Fruit fly (Drosophila melanogaster) whole organism, pupa: ENCODE data around the gene CG6067.
A peak's percentile ranks its signal among the peaks of the same experiment; 100 is the strongest.
"Not testable (repeated sequence)": the region's sequence is repeated elsewhere in the genome, so short reads cannot be mapped to it uniquely, and the experiment has no call there.

ENCODE experiments used
- CG10348 ChIP-seq: fragments of 200-800 bp; sonication (Bioruptor generic); IDR thresholded peaks from 2 replicates; pipeline ENCODE4 v1.3.6; 2022; ENCODE audit warnings: missing biosample characterization, missing genetic modification characterization
- CG12605 ChIP-seq: fragments of 200-800 bp; sonication (Bioruptor generic); IDR thresholded peaks from 2 replicates; pipeline ENCODE4 v1.3.6; 2022; ENCODE audit warnings: missing biosample characterization, missing genetic modification characterization
- CG13204 ChIP-seq: fragments of 200-800 bp; sonication (Bioruptor generic); optimal IDR thresholded peaks from 2 replicates; lab custom pipeline; 2018; ENCODE audit warnings: missing biosample characterization, mild to moderate bottlenecking, missing genetic modification characterization, moderate library complexity
- CG14655 ChIP-seq: fragments of 200-800 bp; sonication (Bioruptor generic); optimal IDR thresholded peaks from 3 replicates; lab custom pipeline; 2017; ENCODE audit warnings: mild to moderate bottlenecking, missing biosample characterization, missing genetic modification reagents, missing genetic modification characterization
- CG15710 ChIP-seq: fragments of 200-800 bp; sonication (Bioruptor generic); optimal IDR thresholded peaks from 2 replicates; lab custom pipeline; 2018; ENCODE audit warnings: missing biosample characterization, mild to moderate bottlenecking, missing genetic modification characterization, moderate library complexity
- CG17806 ChIP-seq: fragments of 200-800 bp; sonication (Bioruptor generic); optimal IDR thresholded peaks from 2 replicates; lab custom pipeline; 2018; ENCODE audit warnings: missing biosample characterization, mild to moderate bottlenecking, missing genetic modification characterization, moderate library complexity
- CG32121 ChIP-seq: fragments of 200-800 bp; sonication (Bioruptor generic); IDR thresholded peaks from 2 replicates; pipeline ENCODE4 v1.3.6; 2022; ENCODE audit warnings: missing biosample characterization, missing genetic modification characterization
- CG34367 ChIP-seq: fragments of 200-800 bp; sonication (Bioruptor generic); optimal IDR thresholded peaks from 2 replicates; lab custom pipeline; 2018; ENCODE audit warnings: missing biosample characterization, mild to moderate bottlenecking, missing genetic modification characterization
- CG4496 ChIP-seq: fragments of 200-800 bp; sonication (Bioruptor generic); IDR thresholded peaks from 3 replicates; pipeline ENCODE4 v1.3.6; 2022; ENCODE audit warnings: missing biosample characterization, missing genetic modification characterization
- CG8159 ChIP-seq: fragments of 200-800 bp; sonication (Bioruptor generic); optimal IDR thresholded peaks from 3 replicates; lab custom pipeline; 2018; ENCODE audit warnings: missing biosample characterization, mild to moderate bottlenecking, missing genetic modification characterization, moderate library complexity
- CG8301 ChIP-seq: fragments of 200-800 bp; sonication (Bioruptor generic); optimal IDR thresholded peaks from 2 replicates; lab custom pipeline; 2018; ENCODE audit warnings: missing biosample characterization, mild to moderate bottlenecking, missing genetic modification characterization
- CG9948 ChIP-seq: fragments of 200-800 bp; sonication (Bioruptor generic); optimal IDR thresholded peaks from 2 replicates; lab custom pipeline; 2018; ENCODE audit warnings: missing biosample characterization, mild to moderate bottlenecking, missing genetic modification characterization, moderate library complexity
- D1 ChIP-seq: fragments of 200-800 bp; sonication (Bioruptor generic); optimal IDR thresholded peaks from 2 replicates; lab custom pipeline; 2018; ENCODE audit warnings: missing biosample characterization, mild to moderate bottlenecking, missing genetic modification characterization, moderate library complexity
- EcR ChIP-seq: fragments of 200-800 bp; sonication (Bioruptor generic); optimal IDR thresholded peaks from 3 replicates; lab custom pipeline; 2019; ENCODE audit warnings: missing biosample characterization, missing genetic modification characterization, mild to moderate bottlenecking, moderate library complexity, missing genetic modification reagents
- Ets98B ChIP-seq: fragments of 200-800 bp; sonication (Bioruptor generic); IDR thresholded peaks from 2 replicates; pipeline ENCODE4 v1.3.6; 2022; ENCODE audit warnings: missing biosample characterization, missing genetic modification characterization
- Pif1A ChIP-seq: fragments of 200-800 bp; sonication (Bioruptor generic); optimal IDR thresholded peaks from 3 replicates; lab custom pipeline; 2016; ENCODE audit warnings: missing biosample characterization, missing genetic modification characterization
- Pif1B ChIP-seq: fragments of 200-800 bp; sonication (Bioruptor generic); optimal IDR thresholded peaks from 3 replicates; lab custom pipeline; 2016; ENCODE audit warnings: missing biosample characterization, missing genetic modification characterization
- Snoo ChIP-seq: fragments of 200-800 bp; sonication (Bioruptor generic); optimal IDR thresholded peaks from 3 replicates; lab custom pipeline; 2017; ENCODE audit warnings: missing biosample characterization, mild to moderate bottlenecking, missing genetic modification characterization, inconsistent platforms
- fd96Ca ChIP-seq: fragments of 200-800 bp; sonication (Bioruptor generic); IDR thresholded peaks from 3 replicates; pipeline ENCODE4 v1.3.6; 2022; ENCODE audit warnings: missing biosample characterization, missing genetic modification characterization
- gl ChIP-seq: fragments of 200-800 bp; sonication (Bioruptor generic); optimal IDR thresholded peaks from 2 replicates; lab custom pipeline; 2018; ENCODE audit warnings: missing biosample characterization, mild to moderate bottlenecking, missing genetic modification characterization
- rn ChIP-seq: fragments of 200-800 bp; sonication (Bioruptor generic); IDR thresholded peaks from 2 replicates; pipeline ENCODE4 v1.3.6; 2022; ENCODE audit warnings: missing biosample characterization, missing genetic modification characterization

The CG6067 gene

dm6 chrX:5935072-5935738 lies 20.2 kb upstream of the CG6067 start:
- TF ChIP-seq CG4496 (GFP tag; lab: Robert Waterston, UW) (peak; percentile 84), CG15710 (tag; lab: Kevin White, UChicago) (peak; percentile 88), CG12605 (GFP tag; lab: Robert Waterston, UW) (peak; percentile 85), Pif1A (GFP tag; lab: Kevin White, UChicago) (peak; percentile 75), CG32121 (GFP tag; lab: Robert Waterston, UW) (peak; percentile 80), CG8301 (tag; lab: Kevin White, UChicago) (peak; percentile 71), EcR (GFP tag; lab: Kevin White, UChicago) (no peak), CG13204 (GFP tag; lab: Kevin White, UChicago) (peak; percentile 82), D1 (tag; lab: Kevin White, UChicago) (peak; percentile 82), rn (GFP tag; lab: Robert Waterston, UW) (peak; percentile 75), Pif1B (GFP tag; lab: Kevin White, UChicago) (peak; percentile 76), CG8159 (tag; lab: Kevin White, UChicago) (peak; percentile 83), CG9948 (tag; lab: Kevin White, UChicago) (peak; percentile 77), CG14655 (GFP tag; lab: Kevin White, UChicago) (peak; percentile 83), fd96Ca (GFP tag; lab: Robert Waterston, UW) (peak; percentile 88), Ets98B (peak; percentile 77), CG17806 (peak; percentile 67), CG34367 (tag; lab: Kevin White, UChicago) (peak; percentile 78), Snoo (peak; percentile 60), CG10348 (GFP tag; lab: Robert Waterston, UW) (no peak), gl (tag; lab: Kevin White, UChicago) (peak; percentile 87)

- TF ChIP-seq Snoo (no peak), CG9948 (tag; lab: Kevin White, UChicago) (no peak)
These were observed 13.6 kb upstream of the CG6067 start for dm6 chrX:5941824-5942223.

- not testable (repeated sequence) for TF ChIP-seq CG12605 (GFP tag; lab: Robert Waterston, UW); CG32121 (GFP tag; lab: Robert Waterston, UW); Snoo
These were observed 13.1 kb upstream of the CG6067 start, which contains the start of gene CG12728 for dm6 chrX:5942306-5942705. TSS of gene CG12728 (plus strand) at chrX:5942606.

- not testable (repeated sequence) for TF ChIP-seq D1 (tag; lab: Kevin White, UChicago); rn (GFP tag; lab: Robert Waterston, UW); Snoo
- TF ChIP-seq, all 21 proteins: peak for 0; not testable (repeated sequence) for 21
These were observed 10.2 kb upstream of the CG6067 start, which contains the start of gene CG32756 for dm6 chrX:5945052-5945830. TSS of gene CG32756 (plus strand) at chrX:5945682.

dm6 chrX:5947870-5948498 lies 7.4 kb upstream of the CG6067 start, which contains the start of gene CG6041:
TSS of gene CG6041 (plus strand) at chrX:5948160.
- TF ChIP-seq CG13204 (GFP tag; lab: Kevin White, UChicago), result no peak
- TF ChIP-seq CG9948 (tag; lab: Kevin White, UChicago), result no peak
- TF ChIP-seq EcR (GFP tag; lab: Kevin White, UChicago), result no peak
- no peak for TF ChIP-seq fd96Ca (GFP tag; lab: Robert Waterston, UW)
- TF ChIP-seq Ets98B, result no peak
- no peak for TF ChIP-seq CG32121 (GFP tag; lab: Robert Waterston, UW)
- TF ChIP-seq CG12605 (GFP tag; lab: Robert Waterston, UW), result no peak
- no peak for TF ChIP-seq CG17806
- TF ChIP-seq Snoo, result no peak

- TF ChIP-seq CG8301 (tag; lab: Kevin White, UChicago) (no peak), CG8159 (tag; lab: Kevin White, UChicago) (no peak), CG10348 (GFP tag; lab: Robert Waterston, UW) (no peak), CG32121 (GFP tag; lab: Robert Waterston, UW) (no peak)
These were observed 5.5 kb upstream of the CG6067 start, which contains the start of gene CG32755 for dm6 chrX:5949951-5950350. TSS of gene CG32755 (plus strand) at chrX:5950251.
